Worm (Caenorhabditis elegans) whole organism, L1 larva: Measurements from ENCODE around the gene txt-12.
A peak's percentile ranks its signal among the peaks of the same experiment; 100 is the strongest.

Experiments
- C04F5.9 ChIP-seq: sonication (generic microtip); optimal IDR thresholded peaks from 2 replicates; lab custom pipeline; 2016; ENCODE audit warnings: missing genetic modification characterization, missing compliant biosample characterization
- C16A3.4 ChIP-seq: fragments of 150-350 bp; optimal IDR thresholded peaks from 2 replicates; lab custom pipeline; 2014; ENCODE audit warnings: missing biosample characterization, missing genetic modification characterization
- Y116A8C.19 ChIP-seq: sonication (generic microtip); optimal IDR thresholded peaks from 2 replicates; lab custom pipeline; 2016; ENCODE audit warnings: missing compliant biosample characterization, missing genetic modification characterization, borderline replicate concordance
- aha-1 ChIP-seq: fragments of 150-350 bp; optimal IDR thresholded peaks from 2 replicates; lab custom pipeline; 2014; ENCODE audit warnings: missing biosample characterization, missing genetic modification characterization
- ama-1 ChIP-seq: fragments of 150-350 bp; optimal IDR thresholded peaks from 2 replicates; lab custom pipeline; 2014
- ceh-8 ChIP-seq: fragments of 200-800 bp; sonication (Bioruptor generic); optimal IDR thresholded peaks from 2 replicates; lab custom pipeline; 2018; ENCODE audit warnings: mild to moderate bottlenecking, missing genetic modification characterization, moderate library complexity, missing compliant biosample characterization
- ceh-82 ChIP-seq, 3 experiments: fragments of 150-350 bp in 1 of 3; sonication (generic microtip) in 2 of 3; optimal IDR thresholded peaks; 2 replicates each; lab custom pipeline; 2014 to 2017; ENCODE audit warnings: missing biosample characterization in 3 of 3, missing genetic modification characterization in 3 of 3
- ces-1 ChIP-seq: fragments of 150-350 bp; optimal IDR thresholded peaks from 2 replicates; lab custom pipeline; 2014; ENCODE audit warnings: missing biosample characterization, missing genetic modification reagents, missing genetic modification characterization
- dpl-1 ChIP-seq, 3 experiments: fragments of 150-350 bp in 2 of 3; sonication (generic microtip) in 1 of 3; optimal IDR thresholded peaks; 2 replicates each; lab custom pipeline; 2014 to 2017; ENCODE audit warnings: missing biosample characterization in 3 of 3, missing genetic modification characterization in 3 of 3, missing genetic modification reagents in 3 of 3
- dsc-1 ChIP-seq: sonication (generic microtip); optimal IDR thresholded peaks from 2 replicates; lab custom pipeline; 2016; ENCODE audit warnings: mild to moderate bottlenecking, missing genetic modification characterization, missing compliant biosample characterization
- efl-3 ChIP-seq: fragments of 200-800 bp; sonication (Bioruptor generic); optimal IDR thresholded peaks from 2 replicates; lab custom pipeline; 2018; ENCODE audit warnings: mild to moderate bottlenecking, missing genetic modification characterization, missing compliant biosample characterization
- egl-27 ChIP-seq, 2 experiments: fragments of 150-350 bp in 1 of 2; sonication (generic microtip); optimal IDR thresholded peaks; 3 replicates each; lab custom pipeline; 2017 to 2018; ENCODE audit warnings: missing biosample characterization in 2 of 2, missing genetic modification characterization in 2 of 2, missing genetic modification reagents in 2 of 2
- elt-2 ChIP-seq: sonication (generic microtip); optimal IDR thresholded peaks from 2 replicates; lab custom pipeline; 2016; ENCODE audit warnings: missing genetic modification characterization, mild to moderate bottlenecking, inconsistent platforms, missing compliant biosample characterization, missing genetic modification reagents
- elt-3 ChIP-seq, 6 experiments: fragments of 150-350 bp in 1 of 6; sonication (generic microtip); optimal IDR thresholded peaks; 2 replicates each; lab custom pipeline; 2017 to 2018; ENCODE audit warnings: missing biosample characterization in 6 of 6, missing genetic modification characterization in 6 of 6, inconsistent platforms in 1 of 6
- ets-5 ChIP-seq: fragments of 200-800 bp; sonication (Bioruptor generic); IDR thresholded peaks from 2 replicates; pipeline ENCODE4 v1.3.6; 2022; ENCODE audit warnings: missing genetic modification characterization, missing compliant biosample characterization
- fkh-10 ChIP-seq: sonication (generic microtip); optimal IDR thresholded peaks from 2 replicates; lab custom pipeline; 2017; ENCODE audit warnings: missing biosample characterization, missing genetic modification reagents, missing genetic modification characterization
- fkh-4 ChIP-seq: sonication (generic microtip); optimal IDR thresholded peaks from 2 replicates; lab custom pipeline; 2016; ENCODE audit warnings: missing compliant biosample characterization, missing genetic modification characterization, borderline replicate concordance
- fos-1 ChIP-seq: fragments of 150-350 bp; optimal IDR thresholded peaks from 2 replicates; lab custom pipeline; 2014; ENCODE audit warnings: missing biosample characterization, missing genetic modification characterization
- grh-1 ChIP-seq: fragments of 200-800 bp; sonication (Bioruptor generic); IDR thresholded peaks from 2 replicates; pipeline ENCODE4 v1.3.6; 2022; ENCODE audit warnings: missing genetic modification reagents, missing genetic modification characterization, missing compliant biosample characterization
- hpl-2 ChIP-seq: fragments of 150-350 bp; optimal IDR thresholded peaks from 2 replicates; lab custom pipeline; 2014; ENCODE audit warnings: missing biosample characterization, missing genetic modification reagents, missing genetic modification characterization
- irx-1 ChIP-seq: sonication (generic microtip); optimal IDR thresholded peaks from 2 replicates; lab custom pipeline; 2016; ENCODE audit warnings: missing genetic modification characterization, missing compliant biosample characterization
- isw-1 ChIP-seq: fragments of 200-800 bp; sonication (Bioruptor generic); IDR thresholded peaks from 2 replicates; pipeline ENCODE4 v1.3.6; 2022; ENCODE audit warnings: missing genetic modification characterization, missing compliant biosample characterization
- lin-15B ChIP-seq: fragments of 150-350 bp; sonication (generic microtip); optimal IDR thresholded peaks from 3 replicates; lab custom pipeline; 2014; ENCODE audit warnings: missing biosample characterization, missing genetic modification characterization
- lin-35 ChIP-seq, 2 experiments: fragments of 150-350 bp; optimal IDR thresholded peaks; 2 replicates each; lab custom pipeline; 2014; ENCODE audit warnings: missing biosample characterization in 2 of 2, missing genetic modification characterization in 2 of 2, missing genetic modification reagents in 2 of 2
- mab-9 ChIP-seq: fragments of 200-800 bp; sonication (Bioruptor generic); IDR thresholded peaks from 2 replicates; pipeline ENCODE4 v1.3.6; 2022; ENCODE audit warnings: missing genetic modification reagents, missing genetic modification characterization, missing compliant biosample characterization
- mdl-1 ChIP-seq, 2 experiments: fragments of 150-350 bp; optimal IDR thresholded peaks; 2 replicates each; lab custom pipeline; 2014 to 2017; ENCODE audit warnings: missing biosample characterization in 2 of 2, missing genetic modification characterization in 2 of 2, inconsistent platforms in 1 of 2
- nhr-19 ChIP-seq: fragments of 200-800 bp; sonication (Bioruptor generic); conservative IDR thresholded peaks from 2 replicates; pipeline ENCODE4 v1.3.6; 2022; ENCODE audit warnings: missing genetic modification characterization, missing compliant biosample characterization
- nhr-28 ChIP-seq: fragments of 150-350 bp; optimal IDR thresholded peaks from 2 replicates; lab custom pipeline; 2014; ENCODE audit warnings: missing biosample characterization, missing genetic modification characterization
- nhr-71 ChIP-seq: sonication (generic microtip); optimal IDR thresholded peaks from 2 replicates; lab custom pipeline; 2016; ENCODE audit warnings: mild to moderate bottlenecking, missing genetic modification characterization, moderate library complexity, missing compliant biosample characterization
- nhr-76 ChIP-seq: sonication (generic microtip); optimal IDR thresholded peaks from 2 replicates; lab custom pipeline; 2017; ENCODE audit warnings: missing biosample characterization, missing genetic modification characterization
- nhr-77 ChIP-seq: fragments of 150-350 bp; optimal IDR thresholded peaks from 2 replicates; lab custom pipeline; 2014; ENCODE audit warnings: missing biosample characterization, missing genetic modification characterization
- nhr-84 ChIP-seq: sonication (generic microtip); optimal IDR thresholded peaks from 2 replicates; lab custom pipeline; 2017; ENCODE audit warnings: missing biosample characterization, missing genetic modification characterization
- nhr-85 ChIP-seq: sonication (generic microtip); peaks from one replicate; lab custom pipeline; 2016; ENCODE audit warnings: missing genetic modification characterization, inconsistent platforms, missing compliant biosample characterization
- pax-3 ChIP-seq: fragments of 200-800 bp; sonication (Bioruptor generic); optimal IDR thresholded peaks from 2 replicates; lab custom pipeline; 2018; ENCODE audit warnings: mild to moderate bottlenecking, missing genetic modification characterization, moderate library complexity, missing compliant biosample characterization
- pqm-1 ChIP-seq: sonication (generic microtip); optimal IDR thresholded peaks from 3 replicates; lab custom pipeline; 2017; ENCODE audit warnings: missing biosample characterization, missing genetic modification characterization
- skn-1 ChIP-seq: fragments of 150-350 bp; optimal IDR thresholded peaks from 2 replicates; lab custom pipeline; 2014; ENCODE audit warnings: missing biosample characterization, missing genetic modification characterization
- snpc-4 ChIP-seq: fragments of 150-350 bp; optimal IDR thresholded peaks from 2 replicates; lab custom pipeline; 2014; ENCODE audit warnings: missing biosample characterization, missing genetic modification characterization
- snu-23 ChIP-seq: sonication (generic microtip); optimal IDR thresholded peaks from 2 replicates; lab custom pipeline; 2016; ENCODE audit warnings: missing genetic modification characterization, missing compliant biosample characterization
- sptf-1 ChIP-seq: fragments of 150-350 bp; optimal IDR thresholded peaks from 2 replicates; lab custom pipeline; 2014; ENCODE audit warnings: missing biosample characterization, missing genetic modification characterization
- swsn-7 ChIP-seq: sonication (generic microtip); optimal IDR thresholded peaks from 2 replicates; lab custom pipeline; 2016; ENCODE audit warnings: missing genetic modification characterization, missing compliant biosample characterization
- tbx-2 ChIP-seq: sonication (generic microtip); optimal IDR thresholded peaks from 2 replicates; lab custom pipeline; 2016; ENCODE audit warnings: missing genetic modification characterization, missing compliant biosample characterization
- unc-130 ChIP-seq: fragments of 150-350 bp; optimal IDR thresholded peaks from 2 replicates; lab custom pipeline; 2017; ENCODE audit warnings: missing biosample characterization, missing genetic modification characterization, inconsistent platforms
- unc-30 ChIP-seq: sonication (generic microtip); optimal IDR thresholded peaks from 2 replicates; lab custom pipeline; 2017; ENCODE audit warnings: missing biosample characterization, missing genetic modification characterization
- unc-62 ChIP-seq: fragments of 150-350 bp; optimal IDR thresholded peaks from 2 replicates; lab custom pipeline; 2014; ENCODE audit warnings: missing biosample characterization, missing genetic modification reagents, missing genetic modification characterization
- unc-86 ChIP-seq: sonication (generic microtip); optimal IDR thresholded peaks from 2 replicates; lab custom pipeline; 2016; ENCODE audit warnings: missing genetic modification characterization, missing compliant biosample characterization
- unc-98 ChIP-seq: fragments of 200-800 bp; sonication (Bioruptor generic); IDR thresholded peaks from 2 replicates; pipeline ENCODE4 v1.3.6; 2022; ENCODE audit warnings: missing genetic modification characterization, missing compliant biosample characterization
- xbp-1 ChIP-seq: sonication (generic microtip); optimal IDR thresholded peaks from 2 replicates; lab custom pipeline; 2016; ENCODE audit warnings: missing genetic modification characterization, missing compliant biosample characterization
- ztf-4 ChIP-seq: fragments of 150-350 bp; optimal IDR thresholded peaks from 2 replicates; lab custom pipeline; 2014; ENCODE audit warnings: missing biosample characterization, missing genetic modification characterization

Gene txt-12

ce11 chrV:15071015-15071810, 21.6 kb upstream of the txt-12 start, which contains the start of gene unc-76 (continued):
- TF ChIP-seq Y116A8C.19 (tag; lab: Kevin White, UChicago) (no peak), nhr-71 (tag; lab: Kevin White, UChicago) (peak; percentile 94), pax-3 (peak; percentile 88), tbx-2 (tag; lab: Kevin White, UChicago) (peak; percentile 91), lin-15B (tag; lab: Kevin White, UChicago) (peak; percentile 29), C16A3.4 (peak; percentile 66), xbp-1 (tag; lab: Kevin White, UChicago) (peak; percentile 80), unc-98 (GFP tag; lab: Robert Waterston, UW) (no peak), nhr-77 (tag; lab: Kevin White, UChicago) (peak; percentile 71), nhr-85 (tag; lab: Kevin White, UChicago) (peak; percentile 88), unc-86 (peak; percentile 92), nhr-84 (tag; lab: Kevin White, UChicago) (no peak), isw-1 (GFP tag; lab: Robert Waterston, UW) (peak; percentile 68), unc-130 (tag; lab: Kevin White, UChicago) (peak; percentile 19), nhr-19 (peak; percentile 81), pqm-1 (tag; lab: Kevin White, UChicago) (no peak), snpc-4 (peak; percentile 40), nhr-28 (no peak), ceh-82 (tag; optimal IDR thresholded peaks at IDR 0.05; lab: Kevin White, UChicago) (peak; percentile 49 to 84 (median 70)), mab-9 (GFP tag; lab: Robert Waterston, UW) (peak; percentile 74), aha-1 (tag; lab: Kevin White, UChicago) (peak; percentile 7), sptf-1 (tag; lab: Kevin White, UChicago) (no peak), ceh-8 (peak; percentile 58), swsn-7 (tag; lab: Kevin White, UChicago) (peak; percentile 90), fkh-10 (GFP tag; lab: Kevin White, UChicago) (peak; percentile 56), egl-27 (tag; optimal IDR thresholded peaks at IDR 0.05; lab: Kevin White, UChicago) (peak; percentile 58 to 76), ama-1 (lab: Kevin White, UChicago) (no peak), lin-35 (GFP tag; optimal IDR thresholded peaks at IDR 0.05; lab: Kevin White, UChicago) (peak; percentile 38 to 70), C04F5.9 (tag; lab: Kevin White, UChicago) (no peak), ztf-4 (tag; lab: Kevin White, UChicago) (peak; percentile 53), elt-2 (tag; lab: Kevin White, UChicago) (no peak), hpl-2 (no peak), fos-1 (tag; lab: Kevin White, UChicago) (peak; percentile 77), ces-1 (GFP tag; lab: Kevin White, UChicago) (no peak), unc-30 (no peak), grh-1 (GFP tag; lab: Robert Waterston, UW) (no peak), ets-5 (no peak), mdl-1 (tag; optimal IDR thresholded peaks at IDR 0.05; lab: Kevin White, UChicago) (peak in 1 of 2 experiments; percentile 50), dpl-1 (GFP tag; optimal IDR thresholded peaks at IDR 0.05; lab: Kevin White, UChicago) (peak; percentile 49 to 59 (median 57)), fkh-4 (tag; lab: Kevin White, UChicago) (peak; percentile 40), skn-1 (tag; lab: Kevin White, UChicago) (peak; percentile 20), dsc-1 (tag; lab: Kevin White, UChicago) (peak; percentile 89), irx-1 (tag; lab: Kevin White, UChicago) (peak; percentile 80), snu-23 (GFP tag; lab: Kevin White, UChicago) (peak; percentile 90), elt-3 (tag; optimal IDR thresholded peaks at IDR 0.05; lab: Kevin White, UChicago) (no peak), unc-62 (GFP tag; lab: Kevin White, UChicago) (no peak), efl-3 (no peak), nhr-76 (no peak)
